Worm (Caenorhabditis elegans) whole organism, mixed stage, embryonic: ENCODE data around the gene cnc-2.

Experiments used
- cnd-1 ChIP-seq: fragments of 200-800 bp; sonication (Bioruptor generic); optimal IDR thresholded peaks from 2 replicates; lab custom pipeline; 2018; ENCODE audit warnings: mild to moderate bottlenecking, missing genetic modification characterization, missing compliant biosample characterization
- lin-13 ChIP-seq: fragments of 150-350 bp; optimal IDR thresholded peaks from 2 replicates; lab custom pipeline; 2014; ENCODE audit warnings: missing biosample characterization, missing genetic modification characterization
- nhr-12 ChIP-seq: fragments of 150-350 bp; optimal IDR thresholded peaks from 2 replicates; lab custom pipeline; 2014; ENCODE audit warnings: missing biosample characterization, missing genetic modification characterization
- nhr-237 ChIP-seq: fragments of 150-350 bp; optimal IDR thresholded peaks from 2 replicates; lab custom pipeline; 2014; ENCODE audit warnings: missing biosample characterization, missing genetic modification characterization
- nhr-76 ChIP-seq: sonication (generic microtip); optimal IDR thresholded peaks from 2 replicates; lab custom pipeline; 2017; ENCODE audit warnings: missing biosample characterization, missing genetic modification characterization
- pha-4 ChIP-seq: fragments of 150-350 bp; optimal IDR thresholded peaks from 2 replicates; lab custom pipeline; 2018; ENCODE audit warnings: missing biosample characterization, missing genetic modification reagents, missing genetic modification characterization
- unc-39 ChIP-seq: fragments of 150-350 bp; optimal IDR thresholded peaks from 2 replicates; lab custom pipeline; 2014; ENCODE audit warnings: missing biosample characterization, missing genetic modification characterization
- unc-62 ChIP-seq: fragments of 150-350 bp; optimal IDR thresholded peaks from 2 replicates; lab custom pipeline; 2014; ENCODE audit warnings: missing biosample characterization, missing genetic modification reagents, missing genetic modification characterization
- ztf-11 ChIP-seq: fragments of 150-350 bp; optimal IDR thresholded peaks from 2 replicates; lab custom pipeline; 2014; ENCODE audit warnings: missing biosample characterization, missing genetic modification characterization

ce11 chrV:1487262-1487661 lies 37.3 kb upstream of the cnc-2 start:
- no peak for TF ChIP-seq unc-62 (GFP tag; lab: Kevin White, UChicago)
- TF ChIP-seq ztf-11 (tag; lab: Kevin White, UChicago): no peak
- no peak for TF ChIP-seq nhr-76 (tag; lab: Kevin White, UChicago)
- TF ChIP-seq cnd-1 (tag; lab: Kevin White, UChicago): no peak
- TF ChIP-seq nhr-237 (tag; lab: Kevin White, UChicago): no peak
- no peak for TF ChIP-seq pha-4 (tag; lab: Kevin White, UChicago)
- no peak for TF ChIP-seq lin-13 (tag; lab: Kevin White, UChicago)
- TF ChIP-seq nhr-12 (tag; lab: Kevin White, UChicago): no peak
- TF ChIP-seq unc-39: no peak
